Worm (Caenorhabditis elegans) whole organism, L4/young adult: Measurements from ENCODE around the gene T28A11.20.

Experiments used
- W03F9.2 ChIP-seq: fragments of 150-350 bp; optimal IDR thresholded peaks from 2 replicates; lab custom pipeline; 2014; ENCODE audit warnings: missing biosample characterization, missing genetic modification characterization
- him-1 ChIP-seq: sonication (generic microtip); optimal IDR thresholded peaks from 2 replicates; lab custom pipeline; 2016; ENCODE audit warnings: missing genotype, missing genetic modification reagents, missing genetic modification characterization, missing compliant biosample characterization

- TF ChIP-seq him-1 (tag; lab: Kevin White, UChicago): no peak
- no peak for TF ChIP-seq W03F9.2
These were observed 28.4 kb downstream of the T28A11.20 start, which contains the start of gene srj-7 for ce11 chrV:3244703-3245102.
